Worm (Caenorhabditis elegans): ENCODE data around the gene Y38E10A.35.

DNA sequence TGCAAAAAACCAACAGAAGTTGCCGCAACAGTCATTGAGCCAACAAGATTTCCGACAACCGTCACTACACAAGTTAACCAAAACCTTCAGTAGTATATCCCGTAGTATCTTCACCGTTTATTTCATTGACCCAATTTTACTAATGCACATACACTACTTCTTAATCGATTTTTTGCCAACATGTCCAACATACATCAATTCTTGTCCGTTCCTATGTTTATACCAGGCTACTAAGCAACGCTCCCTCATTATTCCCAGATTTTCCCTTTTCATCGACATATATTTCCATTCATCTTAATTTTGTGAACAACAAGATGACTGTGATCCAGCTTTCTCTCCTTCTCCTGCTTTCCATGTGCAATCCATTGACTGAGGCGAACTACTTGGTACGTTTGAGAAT lies 6.8 kb downstream of the Y38E10A.35 start, which contains the start of gene F49C5.7:
- TF ChIP-seq him-1 (tag; optimal IDR thresholded peaks at IDR 0.05): no peak
- no peak for TF ChIP-seq W03F9.2 (tag; optimal IDR thresholded peaks at IDR 0.05)

Measured in whole organism, L4/young adult.